Worm (Caenorhabditis elegans): ENCODE data around the gene col-127.

DNA sequence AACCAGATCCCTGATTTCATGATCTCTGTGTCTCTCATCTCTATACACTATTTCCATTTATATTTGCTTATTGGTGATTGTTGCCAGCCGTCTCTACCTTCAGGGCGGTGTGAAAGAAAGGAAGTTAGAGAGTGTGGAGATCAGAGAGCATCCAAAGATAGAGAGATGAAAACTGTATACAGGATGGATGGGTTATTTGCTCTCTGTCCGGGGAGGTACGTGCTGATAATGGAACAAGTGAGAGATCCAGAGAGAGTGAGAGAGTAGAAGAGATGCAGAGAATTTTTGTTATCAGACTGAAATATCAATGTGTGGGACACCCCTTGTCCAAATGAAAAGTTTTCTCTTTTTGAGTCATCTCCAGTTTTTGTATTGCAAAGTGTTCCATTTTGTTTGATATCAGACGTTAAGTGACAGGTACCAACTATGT, 18.1 kb upstream of the col-127 start:
- TF ChIP-seq M03D4.4 (tag; optimal IDR thresholded peaks at IDR 0.05): no peak
- no peak for TF ChIP-seq bed-3 (GFP tag; optimal IDR thresholded peaks at IDR 0.05)
- TF ChIP-seq ztf-11 (tag; optimal IDR thresholded peaks at IDR 0.05): no peak
- TF ChIP-seq nhr-237 (tag; optimal IDR thresholded peaks at IDR 0.05): no peak
- TF ChIP-seq snpc-4 (tag; optimal IDR thresholded peaks at IDR 0.05): no peak
- TF ChIP-seq nhr-28 (tag; optimal IDR thresholded peaks at IDR 0.05): no peak
- TF ChIP-seq nhr-12 (tag; optimal IDR thresholded peaks at IDR 0.05): no peak
- no peak for TF ChIP-seq blmp-1 (tag; optimal IDR thresholded peaks at IDR 0.05)
- no peak for TF ChIP-seq lin-32 (GFP tag; optimal IDR thresholded peaks at IDR 0.05)
- no peak for TF ChIP-seq mep-1 (tag; optimal IDR thresholded peaks at IDR 0.05)

Data from whole organism, mixed stage, embryonic.